Worm (Caenorhabditis elegans): ENCODE data around the gene sre-8.

ce11 chrV:14248025-14248424, 8.9 kb upstream of the sre-8 start, which contains the start of gene K02E11.4:
- TF ChIP-seq snpc-4 (tag; optimal IDR thresholded peaks at IDR 0.05) = no peak
- TF ChIP-seq nhr-76 (tag; optimal IDR thresholded peaks at IDR 0.05) = no peak
- TF ChIP-seq pha-4 (tag; optimal IDR thresholded peaks at IDR 0.05) = no peak
- no peak for TF ChIP-seq nhr-67 (tag; optimal IDR thresholded peaks at IDR 0.05)
- no peak for TF ChIP-seq nfya-1 (tag; optimal IDR thresholded peaks at IDR 0.05; ENCODE audit: insufficient read depth)
- no peak for TF ChIP-seq nhr-237 (tag; optimal IDR thresholded peaks at IDR 0.05)
- TF ChIP-seq nhr-23 (tag; optimal IDR thresholded peaks at IDR 0.05) = no peak
- no peak for TF ChIP-seq unc-39 (tag; optimal IDR thresholded peaks at IDR 0.05)
- TF ChIP-seq zag-1 (tag; optimal IDR thresholded peaks at IDR 0.05) = no peak
- TF ChIP-seq lin-39 (tag; optimal IDR thresholded peaks at IDR 0.05) = no peak
- TF ChIP-seq fos-1 (tag; optimal IDR thresholded peaks at IDR 0.05) = no peak

Measured in whole organism, L3 larva.